Worm (Caenorhabditis elegans): ENCODE results near the gene sluh-7.
A peak's percentile ranks its signal among the peaks of the same experiment; 100 is the strongest.

sluh-7 gene

DNA sequence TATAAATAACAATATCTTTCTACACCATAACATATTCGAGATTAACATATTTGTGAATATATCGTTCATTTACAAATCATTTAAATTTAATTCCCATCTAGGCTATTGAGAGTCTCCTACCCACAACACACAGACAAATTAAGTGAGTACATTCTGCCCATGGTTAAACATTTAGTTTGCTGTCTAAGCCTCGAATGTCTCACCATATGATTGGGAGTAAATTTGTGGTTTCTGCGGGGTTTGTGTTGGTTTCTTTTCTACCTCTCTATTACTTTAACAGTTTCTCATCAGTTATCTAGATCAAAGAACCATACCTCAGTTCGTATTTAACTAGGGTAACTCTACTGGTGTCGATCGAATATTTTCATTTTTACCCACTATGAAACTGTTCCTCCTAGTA is 42.8 kb upstream of the sluh-7 start, which contains the start of gene ugt-2:
TSS of gene ugt-2 (plus strand) at position 371 of the 400 bp plus-strand sequence.
- TF ChIP-seq hlh-30 (tag; optimal IDR thresholded peaks at IDR 0.05; ENCODE audit: insufficient read depth) = peak; percentile 2
- TF ChIP-seq dve-1 (tag; optimal IDR thresholded peaks at IDR 0.05; ENCODE audit: insufficient read depth) = peak; percentile 15
- TF ChIP-seq ZK337.2 (GFP tag; IDR thresholded peaks at IDR 0.05) = no peak
- TF ChIP-seq lin-39 (tag; optimal IDR thresholded peaks at IDR 0.05) = no peak
- peak; percentile 74 for TF ChIP-seq pqm-1 (tag; optimal IDR thresholded peaks at IDR 0.05)
- no peak for TF ChIP-seq ceh-44 (GFP tag; IDR thresholded peaks at IDR 0.05)
- no peak for TF ChIP-seq daf-16 (GFP tag; optimal IDR thresholded peaks at IDR 0.05)
- TF ChIP-seq daf-16 (tag; optimal IDR thresholded peaks at IDR 0.05) = peak; percentile 39
- no peak for TF ChIP-seq mdl-1 (tag; optimal IDR thresholded peaks at IDR 0.05)
- no peak for TF ChIP-seq skn-1 (tag; optimal IDR thresholded peaks at IDR 0.05)
- TF ChIP-seq daf-19 (GFP tag; conservative IDR thresholded peaks at IDR 0.05) = no peak
- TF ChIP-seq nhr-77 (tag; optimal IDR thresholded peaks at IDR 0.05) = peak; percentile 33
- TF ChIP-seq sdz-12 (GFP tag; optimal IDR thresholded peaks at IDR 0.05) = no peak
- TF ChIP-seq zip-2 (tag; optimal IDR thresholded peaks at IDR 0.05) = no peak
- peak in 1 of 2 experiments; percentile 89 for TF ChIP-seq unc-62 (GFP tag; optimal IDR thresholded peaks at IDR 0.05 in 1 of 2)
- TF ChIP-seq unc-62 (tag; optimal IDR thresholded peaks at IDR 0.05) = no peak
- TF ChIP-seq hlh-11 (tag; optimal IDR thresholded peaks at IDR 0.05) = no peak
- TF ChIP-seq nhr-48 (tag; optimal IDR thresholded peaks at IDR 0.05) = no peak
- no peak for TF ChIP-seq snpc-4 (tag; optimal IDR thresholded peaks at IDR 0.05)
- no peak for TF ChIP-seq lin-13 (GFP tag; optimal IDR thresholded peaks at IDR 0.05)
- peak; percentile 68 for TF ChIP-seq nhr-28 (tag; optimal IDR thresholded peaks at IDR 0.05)
- no peak for TF ChIP-seq D1046.2 (GFP tag; IDR thresholded peaks at IDR 0.05)
- no peak for TF ChIP-seq daf-8 (GFP tag; IDR thresholded peaks at IDR 0.05)
- peak; percentile 63 for TF ChIP-seq dmd-6 (GFP tag; IDR thresholded peaks at IDR 0.05)

DNA sequence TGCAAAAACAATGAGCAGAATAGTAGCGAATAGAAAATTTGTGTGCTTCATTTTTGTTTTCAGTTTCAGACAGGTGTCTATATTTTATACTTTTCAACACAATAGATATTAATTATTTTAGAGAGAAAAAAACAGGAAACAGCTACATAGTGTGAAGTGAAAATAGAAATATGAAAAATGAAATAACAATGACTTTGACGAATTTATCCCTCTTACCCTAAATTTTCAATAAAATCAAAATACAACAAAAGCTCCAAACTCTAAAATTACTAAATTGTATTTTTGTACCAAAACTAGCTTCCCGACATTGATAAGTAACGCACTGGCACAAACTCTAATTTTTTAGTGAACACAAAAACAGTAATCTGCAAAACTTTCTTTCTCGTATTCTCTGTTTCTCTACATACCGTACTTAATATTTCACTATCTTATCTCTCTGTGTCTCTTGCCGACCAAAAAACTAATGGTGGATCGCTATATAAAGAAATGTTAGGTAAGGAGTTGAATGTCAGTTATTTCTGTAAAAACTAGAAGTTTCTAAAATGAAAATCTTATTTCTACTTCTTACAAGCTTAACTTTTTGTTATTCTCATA is 39.6 kb upstream of the sluh-7 start, which contains the start of the genes col-151 and ugt-1:
TSS of gene col-151 (minus strand) at position 51 of the 594 bp plus-strand sequence.
TSS of gene ugt-1 (plus strand) at position 491 of the 594 bp plus-strand sequence.
- TF ChIP-seq cey-2 (tag; optimal IDR thresholded peaks at IDR 0.05; ENCODE audit: borderline replicate concordance, insufficient read depth) = no peak
- no peak for TF ChIP-seq Y5F2A.4 (GFP tag; optimal IDR thresholded peaks at IDR 0.05)
- TF ChIP-seq daf-16 (GFP tag; optimal IDR thresholded peaks at IDR 0.05) = no peak
- peak; percentile 41 for TF ChIP-seq daf-16 (tag; optimal IDR thresholded peaks at IDR 0.05)
- peak; percentile 34 for TF ChIP-seq dve-1 (tag; optimal IDR thresholded peaks at IDR 0.05; ENCODE audit: insufficient read depth)
- TF ChIP-seq Y105C5A.15 (GFP tag; IDR thresholded peaks at IDR 0.05) = no peak
- peak; percentile 67 for TF ChIP-seq pqm-1 (tag; optimal IDR thresholded peaks at IDR 0.05)
- peak; percentile 46 for TF ChIP-seq dmd-6 (GFP tag; IDR thresholded peaks at IDR 0.05)
- TF ChIP-seq D1046.2 (GFP tag; IDR thresholded peaks at IDR 0.05) = no peak
- TF ChIP-seq nhr-28 (tag; optimal IDR thresholded peaks at IDR 0.05) = peak; percentile 63
- peak; percentile 15 for TF ChIP-seq hlh-11 (tag; optimal IDR thresholded peaks at IDR 0.05)
- TF ChIP-seq ceh-44 (GFP tag; IDR thresholded peaks at IDR 0.05) = no peak

DNA sequence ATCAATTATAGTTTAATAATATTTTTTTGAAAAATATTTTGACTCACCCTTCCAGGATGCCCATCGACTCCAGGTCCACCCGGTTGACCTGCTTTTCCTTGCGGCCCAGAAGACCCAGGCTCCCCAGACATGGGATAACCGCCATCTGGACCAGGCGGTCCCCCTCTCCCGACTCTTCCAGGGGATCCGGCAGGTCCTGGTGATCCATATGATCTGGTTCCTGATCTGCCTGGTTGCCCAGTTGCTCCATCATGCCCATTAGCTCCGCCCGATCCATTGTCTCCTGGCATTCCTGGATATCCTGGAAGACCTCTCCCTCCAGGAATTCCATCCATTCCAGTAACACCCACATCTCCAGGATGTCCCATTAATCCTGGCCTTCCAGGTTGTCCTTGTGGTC is 38.1 kb upstream of the sluh-7 start:
- TF ChIP-seq mxl-3 (GFP tag; optimal IDR thresholded peaks at IDR 0.05) (no peak), nhr-41 (GFP tag; IDR thresholded peaks at IDR 0.05) (no peak), set-16 (GFP tag; IDR thresholded peaks at IDR 0.05) (peak; percentile 87; the same call in 1 of the 2 replicates)

DNA sequence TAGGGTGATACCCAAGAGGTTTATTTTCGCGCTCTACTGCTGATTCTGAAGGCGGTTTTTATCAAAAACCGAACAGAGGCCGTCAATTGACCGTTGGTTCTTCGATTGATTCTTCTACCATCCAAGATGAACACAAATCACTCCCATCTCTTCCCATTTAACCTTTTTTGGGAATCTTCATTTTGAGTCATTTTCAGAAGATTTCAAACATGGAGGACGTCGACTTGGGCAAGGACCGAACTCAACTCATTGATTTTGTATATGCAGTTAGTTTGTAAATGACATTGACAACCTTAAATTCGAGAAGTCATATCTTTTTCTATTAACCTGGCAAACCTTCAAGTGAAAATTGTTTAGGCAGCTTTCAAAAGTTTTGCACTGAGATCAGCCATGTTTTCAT is 32.7 kb upstream of the sluh-7 start, which contains the start of gene AC3.5:
TSS of gene AC3.5 (plus strand) at position 210 of the 400 bp plus-strand sequence.
- TF ChIP-seq nhr-102 (tag; optimal IDR thresholded peaks at IDR 0.05) = no peak
- TF ChIP-seq F37D6.2 (tag; optimal IDR thresholded peaks at IDR 0.05) = no peak
- no peak for TF ChIP-seq fos-1 (tag; optimal IDR thresholded peaks at IDR 0.05)
- TF ChIP-seq mxl-3 (GFP tag; optimal IDR thresholded peaks at IDR 0.05) = peak; percentile 12
- no peak for TF ChIP-seq ama-1 (optimal IDR thresholded peaks at IDR 0.05)
- TF ChIP-seq hlh-30 (tag; optimal IDR thresholded peaks at IDR 0.05; ENCODE audit: insufficient read depth) = no peak
- no peak for TF ChIP-seq attf-4 (tag; optimal IDR thresholded peaks at IDR 0.05)
- no peak for TF ChIP-seq nhr-111 (GFP tag; optimal IDR thresholded peaks at IDR 0.05)
- no peak for TF ChIP-seq daf-19 (GFP tag; conservative IDR thresholded peaks at IDR 0.05)
- peak in 1 of 2 experiments; percentile 56 for TF ChIP-seq unc-62 (GFP tag; optimal IDR thresholded peaks at IDR 0.05 in 1 of 2)
- TF ChIP-seq unc-62 (tag; optimal IDR thresholded peaks at IDR 0.05) = no peak
- no peak for TF ChIP-seq ceh-20 (GFP tag; IDR thresholded peaks at IDR 0.05)
- TF ChIP-seq nhr-28 (tag; optimal IDR thresholded peaks at IDR 0.05) = peak; percentile 88
- no peak for TF ChIP-seq ces-1 (GFP tag; optimal IDR thresholded peaks at IDR 0.05)
- TF ChIP-seq lin-39 (tag; optimal IDR thresholded peaks at IDR 0.05) = no peak
- TF ChIP-seq F44E2.7 (GFP tag; IDR thresholded peaks at IDR 0.05) = no peak
- TF ChIP-seq lim-7 (GFP tag; IDR thresholded peaks at IDR 0.05) = no peak
- no peak for TF ChIP-seq lsy-2 (tag; optimal IDR thresholded peaks at IDR 0.05)
- TF ChIP-seq hlh-11 (tag; optimal IDR thresholded peaks at IDR 0.05) = no peak
- no peak for TF ChIP-seq rbr-2 (tag; optimal IDR thresholded peaks at IDR 0.05)
- TF ChIP-seq daf-8 (GFP tag; IDR thresholded peaks at IDR 0.05) = no peak
- no peak for TF ChIP-seq tag-97 (GFP tag; IDR thresholded peaks at IDR 0.05)
- no peak for TF ChIP-seq nhr-6 (tag; optimal IDR thresholded peaks at IDR 0.05)
- TF ChIP-seq ceh-44 (GFP tag; IDR thresholded peaks at IDR 0.05) = no peak

Data from whole organism, L4 larva.